Worm (Caenorhabditis elegans) whole organism, mixed stage, embryonic: ENCODE results near the gene smg-3.

ENCODE experiments used
- M03D4.4 ChIP-seq: sonication (generic microtip); optimal IDR thresholded peaks from 2 replicates; lab custom pipeline; 2017; ENCODE audit warnings: mild to moderate bottlenecking, missing genetic modification characterization, missing compliant biosample characterization
- bed-3 ChIP-seq: fragments of 200-800 bp; sonication (Bioruptor generic); optimal IDR thresholded peaks from 3 replicates; lab custom pipeline; 2018; ENCODE audit warnings: mild to moderate bottlenecking, missing genetic modification characterization, moderate library complexity, missing compliant biosample characterization
- blmp-1 ChIP-seq: fragments of 150-350 bp; optimal IDR thresholded peaks from 2 replicates; lab custom pipeline; 2014; ENCODE audit warnings: missing biosample characterization, missing genetic modification characterization
- ceh-39 ChIP-seq: fragments of 150-350 bp; optimal IDR thresholded peaks from 2 replicates; lab custom pipeline; 2014; ENCODE audit warnings: missing biosample characterization, missing genetic modification characterization
- ceh-43 ChIP-seq: fragments of 200-800 bp; sonication (Bioruptor generic); optimal IDR thresholded peaks from 2 replicates; lab custom pipeline; 2018; ENCODE audit warnings: mild to moderate bottlenecking, missing genetic modification characterization, moderate library complexity, missing compliant biosample characterization
- ces-1 ChIP-seq: fragments of 150-350 bp; optimal IDR thresholded peaks from 2 replicates; lab custom pipeline; 2014; ENCODE audit warnings: missing biosample characterization, missing genetic modification reagents, missing genetic modification characterization
- drap-1 ChIP-seq: fragments of 200-800 bp; sonication (Bioruptor generic); optimal IDR thresholded peaks from 3 replicates; lab custom pipeline; 2018; ENCODE audit warnings: mild to moderate bottlenecking, missing genetic modification characterization, missing compliant biosample characterization
- flh-1 ChIP-seq: fragments of 200-800 bp; sonication (Bioruptor generic); optimal IDR thresholded peaks from 2 replicates; lab custom pipeline; 2018; ENCODE audit warnings: mild to moderate bottlenecking, missing genetic modification characterization, moderate library complexity, missing compliant biosample characterization
- hlh-1 ChIP-seq: fragments of 150-350 bp; optimal IDR thresholded peaks from 2 replicates; lab custom pipeline; 2014; ENCODE audit warnings: missing biosample characterization, missing genetic modification reagents, missing genetic modification characterization
- lin-13 ChIP-seq: fragments of 150-350 bp; optimal IDR thresholded peaks from 2 replicates; lab custom pipeline; 2014; ENCODE audit warnings: missing biosample characterization, missing genetic modification characterization
- lin-32 ChIP-seq: fragments of 200-800 bp; sonication (Bioruptor generic); optimal IDR thresholded peaks from 2 replicates; lab custom pipeline; 2018; ENCODE audit warnings: mild to moderate bottlenecking, missing genetic modification characterization, missing compliant biosample characterization
- lsy-2 ChIP-seq: fragments of 150-350 bp; optimal IDR thresholded peaks from 2 replicates; lab custom pipeline; 2014; ENCODE audit warnings: missing biosample characterization, missing genetic modification characterization
- mab-5 ChIP-seq: fragments of 150-350 bp; optimal IDR thresholded peaks from 2 replicates; lab custom pipeline; 2014; ENCODE audit warnings: missing biosample characterization, missing genetic modification characterization
- mep-1 ChIP-seq: fragments of 150-350 bp; optimal IDR thresholded peaks from 2 replicates; lab custom pipeline; 2017; ENCODE audit warnings: missing biosample characterization, missing genetic modification reagents, missing genetic modification characterization, inconsistent platforms
- mls-2 ChIP-seq: sonication (generic microtip); optimal IDR thresholded peaks from 2 replicates; lab custom pipeline; 2016; ENCODE audit warnings: mild to moderate bottlenecking, missing genetic modification characterization, moderate library complexity, missing compliant biosample characterization
- nhr-12 ChIP-seq: fragments of 150-350 bp; optimal IDR thresholded peaks from 2 replicates; lab custom pipeline; 2014; ENCODE audit warnings: missing biosample characterization, missing genetic modification characterization
- nhr-2 ChIP-seq: fragments of 150-350 bp; optimal IDR thresholded peaks from 2 replicates; lab custom pipeline; 2014; ENCODE audit warnings: missing biosample characterization, missing genetic modification characterization
- nhr-237 ChIP-seq: fragments of 150-350 bp; optimal IDR thresholded peaks from 2 replicates; lab custom pipeline; 2014; ENCODE audit warnings: missing biosample characterization, missing genetic modification characterization
- nhr-28 ChIP-seq: fragments of 150-350 bp; optimal IDR thresholded peaks from 2 replicates; lab custom pipeline; 2014; ENCODE audit warnings: missing biosample characterization, missing genetic modification characterization
- nhr-76 ChIP-seq: sonication (generic microtip); optimal IDR thresholded peaks from 2 replicates; lab custom pipeline; 2017; ENCODE audit warnings: missing biosample characterization, missing genetic modification characterization
- pha-4 ChIP-seq: fragments of 150-350 bp; optimal IDR thresholded peaks from 2 replicates; lab custom pipeline; 2018; ENCODE audit warnings: missing biosample characterization, missing genetic modification reagents, missing genetic modification characterization
- snpc-4 ChIP-seq: fragments of 150-350 bp; optimal IDR thresholded peaks from 2 replicates; lab custom pipeline; 2014; ENCODE audit warnings: missing biosample characterization, missing genetic modification characterization
- sptf-1 ChIP-seq: sonication (generic microtip); optimal IDR thresholded peaks from 2 replicates; lab custom pipeline; 2017; ENCODE audit warnings: mild to moderate bottlenecking, missing genetic modification characterization, moderate library complexity, missing compliant biosample characterization
- tbx-8 ChIP-seq: fragments of 200-800 bp; sonication (Bioruptor generic); optimal IDR thresholded peaks from 2 replicates; lab custom pipeline; 2018; ENCODE audit warnings: mild to moderate bottlenecking, missing genetic modification characterization, moderate library complexity, missing compliant biosample characterization
- unc-120 ChIP-seq: sonication (generic microtip); optimal IDR thresholded peaks from 2 replicates; lab custom pipeline; 2017; ENCODE audit warnings: missing genetic modification characterization, missing compliant biosample characterization; ENCODE audit not compliant: poor library complexity, severe bottlenecking
- unc-39 ChIP-seq: fragments of 150-350 bp; optimal IDR thresholded peaks from 2 replicates; lab custom pipeline; 2014; ENCODE audit warnings: missing biosample characterization, missing genetic modification characterization
- unc-62 ChIP-seq: fragments of 150-350 bp; optimal IDR thresholded peaks from 2 replicates; lab custom pipeline; 2014; ENCODE audit warnings: missing biosample characterization, missing genetic modification reagents, missing genetic modification characterization
- ztf-11 ChIP-seq: fragments of 150-350 bp; optimal IDR thresholded peaks from 2 replicates; lab custom pipeline; 2014; ENCODE audit warnings: missing biosample characterization, missing genetic modification characterization

The smg-3 gene

ce11 chrIV:6385010-6385409 is 12.1 kb upstream of the smg-3 start:
- no peak for TF ChIP-seq unc-120 (tag; lab: Kevin White, UChicago)
- TF ChIP-seq ces-1 (GFP tag; lab: Kevin White, UChicago): peak; percentile 62
- TF ChIP-seq nhr-76 (tag; lab: Kevin White, UChicago): no peak
- TF ChIP-seq snpc-4 (tag; lab: Kevin White, UChicago): no peak

- no peak for TF ChIP-seq hlh-1 (tag; lab: Kevin White, UChicago)
- TF ChIP-seq mab-5 (tag; lab: Kevin White, UChicago): no peak
- no peak for TF ChIP-seq lsy-2
- no peak for TF ChIP-seq drap-1
- TF ChIP-seq lin-32 (GFP tag; lab: Kevin White, UChicago): no peak
- no peak for TF ChIP-seq tbx-8 (GFP tag; lab: Kevin White, UChicago)
- no peak for TF ChIP-seq blmp-1
- TF ChIP-seq sptf-1 (tag; lab: Kevin White, UChicago): no peak
- TF ChIP-seq ceh-39 (tag; lab: Kevin White, UChicago): no peak
- no peak for TF ChIP-seq M03D4.4 (tag; lab: Kevin White, UChicago)
- no peak for TF ChIP-seq unc-120 (tag; lab: Kevin White, UChicago)
- TF ChIP-seq lin-13 (tag; lab: Kevin White, UChicago): no peak
- TF ChIP-seq unc-62 (GFP tag; lab: Kevin White, UChicago): no peak
- no peak for TF ChIP-seq pha-4 (tag; lab: Kevin White, UChicago)
- no peak for TF ChIP-seq nhr-12 (tag; lab: Kevin White, UChicago)
- no peak for TF ChIP-seq nhr-28 (tag; lab: Kevin White, UChicago)
- no peak for TF ChIP-seq nhr-2
- TF ChIP-seq, all 35 proteins: peak for 0
Measured at ce11 chrIV:6383970-6384369, 11.1 kb upstream of the smg-3 start, which contains the start of gene shl-1. Gene shl-1 (minus strand): TSS chrIV:6384070.

- TF ChIP-seq M03D4.4 (tag; lab: Kevin White, UChicago) (no peak), blmp-1 (no peak), lsy-2 (no peak), bed-3 (no peak), flh-1 (GFP tag; lab: Kevin White, UChicago) (no peak), snpc-4 (tag; lab: Kevin White, UChicago) (no peak)
Measured at ce11 chrIV:6378398-6378797, 5.5 kb upstream of the smg-3 start.

ce11 chrIV:6377335-6378069 is 4.6 kb upstream of the smg-3 start:
- TF ChIP-seq sptf-1 (tag; lab: Kevin White, UChicago) (no peak), unc-39 (no peak), tbx-8 (GFP tag; lab: Kevin White, UChicago) (no peak), drap-1 (no peak), ztf-11 (tag; lab: Kevin White, UChicago) (no peak), mls-2 (tag; lab: Kevin White, UChicago) (no peak), nhr-237 (tag; lab: Kevin White, UChicago) (no peak), unc-62 (GFP tag; lab: Kevin White, UChicago) (no peak), pha-4 (tag; lab: Kevin White, UChicago) (no peak)

- TF ChIP-seq lsy-2 (peak; percentile 78), pha-4 (tag; lab: Kevin White, UChicago) (peak; percentile 35), ces-1 (GFP tag; lab: Kevin White, UChicago) (peak; percentile 70), hlh-1 (tag; lab: Kevin White, UChicago) (peak; percentile 1), ceh-39 (tag; lab: Kevin White, UChicago) (peak; percentile 4), nhr-237 (tag; lab: Kevin White, UChicago) (peak; percentile 61), flh-1 (GFP tag; lab: Kevin White, UChicago) (no peak), unc-120 (tag; lab: Kevin White, UChicago) (peak; percentile 85), mep-1 (tag; lab: Kevin White, UChicago) (peak; percentile 76), bed-3 (no peak)
Measured at ce11 chrIV:6376473-6377115, 3.7 kb upstream of the smg-3 start, which contains the start of the genes hrpf-2 and bli-6. Gene hrpf-2 (minus strand): TSS chrIV:6376523. Gene bli-6 (plus strand): TSS chrIV:6377065.

- TF ChIP-seq hlh-1 (tag; lab: Kevin White, UChicago) (no peak), unc-39 (no peak), pha-4 (tag; lab: Kevin White, UChicago) (no peak), ceh-43 (GFP tag; lab: Kevin White, UChicago) (no peak), lsy-2 (no peak), nhr-76 (tag; lab: Kevin White, UChicago) (no peak), blmp-1 (no peak), drap-1 (no peak), nhr-12 (tag; lab: Kevin White, UChicago) (no peak), nhr-28 (tag; lab: Kevin White, UChicago) (no peak)
Measured at ce11 chrIV:6373721-6374120, 828 bp upstream of the smg-3 start.
